Worm (Caenorhabditis elegans): ENCODE measurements around the gene F32G8.3.

ce11 chrV:10561632-10562031 lies 6.5 kb upstream of the F32G8.3 start:
- TF ChIP-seq unc-39 (tag; optimal IDR thresholded peaks at IDR 0.05) (no peak), nhr-237 (tag; optimal IDR thresholded peaks at IDR 0.05) (no peak), tbx-2 (tag; optimal IDR thresholded peaks at IDR 0.05) (no peak), nhr-77 (tag; optimal IDR thresholded peaks at IDR 0.05) (no peak), sea-2 (GFP tag; optimal IDR thresholded peaks at IDR 0.05) (no peak), ztf-11 (tag; optimal IDR thresholded peaks at IDR 0.05) (no peak), zag-1 (tag; optimal IDR thresholded peaks at IDR 0.05) (no peak), ceh-28 (tag; optimal IDR thresholded peaks at IDR 0.05) (no peak), unc-62 (GFP tag; optimal IDR thresholded peaks at IDR 0.05) (no peak)

Data from whole organism, L3 larva.